Fruit fly (Drosophila melanogaster) whole organism, prepupa: ENCODE data around the gene CG6125.

ENCODE experiments used
- CG10669 ChIP-seq: fragments of 200-800 bp; sonication (Bioruptor generic); optimal IDR thresholded peaks from 3 replicates; lab custom pipeline; 2018; ENCODE audit warnings: missing biosample characterization, mild to moderate bottlenecking, missing genetic modification characterization, moderate library complexity
- CG3032 ChIP-seq: fragments of 200-800 bp; optimal IDR thresholded peaks from 2 replicates; lab custom pipeline; 2019; ENCODE audit warnings: missing biosample characterization, mild to moderate bottlenecking, missing genetic modification characterization, moderate library complexity
- CG31627 ChIP-seq: fragments of 200-800 bp; sonication (Bioruptor generic); optimal IDR thresholded peaks from 3 replicates; lab custom pipeline; 2016; ENCODE audit warnings: missing biosample characterization, missing genetic modification characterization
- CG34406 ChIP-seq: fragments of 200-800 bp; sonication (Bioruptor generic); optimal IDR thresholded peaks from 3 replicates; lab custom pipeline; 2016; ENCODE audit warnings: missing biosample characterization, missing genetic modification characterization
- CG3919 ChIP-seq: fragments of 200-800 bp; sonication (Bioruptor generic); optimal IDR thresholded peaks from 3 replicates; lab custom pipeline; 2016; ENCODE audit warnings: missing biosample characterization, missing genetic modification characterization
- CG4318 ChIP-seq: fragments of 200-800 bp; sonication (Bioruptor generic); optimal IDR thresholded peaks from 3 replicates; lab custom pipeline; 2017; ENCODE audit warnings: missing biosample characterization, mild to moderate bottlenecking, missing genetic modification characterization
- CG6163 ChIP-seq: fragments of 200-800 bp; sonication (Bioruptor generic); IDR thresholded peaks from 3 replicates; pipeline ENCODE4 v1.3.6; 2022; ENCODE audit warnings: missing biosample characterization, missing genetic modification characterization
- CG6792 ChIP-seq: fragments of 200-800 bp; sonication (Bioruptor generic); optimal IDR thresholded peaks from 3 replicates; lab custom pipeline; 2016; ENCODE audit warnings: missing biosample characterization, missing genetic modification characterization
- CG6854 ChIP-seq: fragments of 200-800 bp; sonication (Bioruptor generic); optimal IDR thresholded peaks from 2 replicates; lab custom pipeline; 2017; ENCODE audit warnings: missing biosample characterization, mild to moderate bottlenecking, missing genetic modification characterization
- CG7368 ChIP-seq: fragments of 200-800 bp; sonication (Bioruptor generic); optimal IDR thresholded peaks from 3 replicates; lab custom pipeline; 2016; ENCODE audit warnings: missing biosample characterization, missing genetic modification characterization
- CG8119 ChIP-seq: fragments of 200-800 bp; sonication (Bioruptor generic); IDR thresholded peaks from 3 replicates; pipeline ENCODE4 v1.3.6; 2022; ENCODE audit warnings: missing biosample characterization, missing genetic modification characterization
- CG8319 ChIP-seq: fragments of 200-800 bp; sonication (Bioruptor generic); optimal IDR thresholded peaks from 3 replicates; lab custom pipeline; 2016; ENCODE audit warnings: missing biosample characterization, missing genetic modification characterization
- Eip75B ChIP-seq: fragments of 200-800 bp; sonication (Bioruptor generic); optimal IDR thresholded peaks from 3 replicates; lab custom pipeline; 2016; ENCODE audit warnings: missing biosample characterization, missing genetic modification characterization
- Eip78C ChIP-seq: fragments of 200-800 bp; sonication (Bioruptor generic); peaks from one replicate; lab custom pipeline; 2016; ENCODE audit warnings: missing biosample characterization, missing genetic modification characterization
- Ets21C ChIP-seq: fragments of 200-800 bp; sonication (Bioruptor generic); optimal IDR thresholded peaks from 3 replicates; lab custom pipeline; 2016; ENCODE audit warnings: missing biosample characterization, missing genetic modification characterization
- Hr38 ChIP-seq: sonication (Bioruptor generic); optimal IDR thresholded peaks from 2 replicates; lab custom pipeline; 2016; ENCODE audit warnings: missing biosample characterization, missing genetic modification characterization
- Hr39 ChIP-seq: fragments of 200-800 bp; sonication (Bioruptor generic); optimal IDR thresholded peaks from 2 replicates; lab custom pipeline; 2016; ENCODE audit warnings: missing biosample characterization, missing genetic modification characterization
- Hr4 ChIP-seq: fragments of 200-800 bp; sonication (Bioruptor generic); optimal IDR thresholded peaks from 3 replicates; lab custom pipeline; 2016; ENCODE audit warnings: missing biosample characterization, missing genetic modification characterization
- Lpt ChIP-seq: fragments of 200-800 bp; sonication (Bioruptor generic); optimal IDR thresholded peaks from 3 replicates; lab custom pipeline; 2016; ENCODE audit warnings: missing biosample characterization, missing genetic modification characterization
- Met ChIP-seq: fragments of 200-800 bp; sonication (Bioruptor generic); optimal IDR thresholded peaks from 3 replicates; lab custom pipeline; 2016; ENCODE audit warnings: missing biosample characterization, missing genetic modification characterization
- OdsH ChIP-seq: fragments of 200-800 bp; sonication (Bioruptor generic); optimal IDR thresholded peaks from 3 replicates; lab custom pipeline; 2016; ENCODE audit warnings: missing biosample characterization, missing genetic modification characterization
- Smox ChIP-seq: fragments of 200-800 bp; sonication (Bioruptor generic); optimal IDR thresholded peaks from 3 replicates; lab custom pipeline; 2016; ENCODE audit warnings: missing biosample characterization, missing genetic modification characterization
- Sox14 ChIP-seq: fragments of 200-800 bp; sonication (Bioruptor generic); optimal IDR thresholded peaks from 3 replicates; lab custom pipeline; 2016; ENCODE audit warnings: missing biosample characterization, missing genetic modification characterization
- achi ChIP-seq: fragments of 200-800 bp; sonication (Bioruptor generic); optimal IDR thresholded peaks from 3 replicates; lab custom pipeline; 2016; ENCODE audit warnings: missing biosample characterization, missing genetic modification characterization
- cyc ChIP-seq: fragments of 200-800 bp; sonication (Bioruptor generic); optimal IDR thresholded peaks from 3 replicates; lab custom pipeline; 2016; ENCODE audit warnings: missing biosample characterization, missing genetic modification characterization
- dac ChIP-seq: fragments of 200-800 bp; sonication (Bioruptor generic); optimal IDR thresholded peaks from 2 replicates; lab custom pipeline; 2017; ENCODE audit warnings: missing biosample characterization, mild to moderate bottlenecking, missing genetic modification characterization
- esn ChIP-seq: fragments of 200-800 bp; sonication (Bioruptor generic); optimal IDR thresholded peaks from 2 replicates; lab custom pipeline; 2016; ENCODE audit warnings: missing biosample characterization, mild to moderate bottlenecking, missing genetic modification characterization, moderate library complexity
- fd59A ChIP-seq: fragments of 200-800 bp; sonication (Bioruptor generic); optimal IDR thresholded peaks from 2 replicates; lab custom pipeline; 2017; ENCODE audit warnings: missing biosample characterization, mild to moderate bottlenecking, missing genetic modification characterization, missing genetic modification reagents
- fd85E ChIP-seq: fragments of 200-800 bp; sonication (Bioruptor generic); optimal IDR thresholded peaks from 3 replicates; lab custom pipeline; 2016; ENCODE audit warnings: missing biosample characterization, missing genetic modification characterization
- fkh ChIP-seq: fragments of 200-800 bp; sonication (Bioruptor generic); optimal IDR thresholded peaks from 3 replicates; lab custom pipeline; 2017; ENCODE audit warnings: missing biosample characterization, mild to moderate bottlenecking, missing genetic modification characterization, moderate library complexity
- lz ChIP-seq: fragments of 200-800 bp; sonication (Bioruptor generic); optimal IDR thresholded peaks from 3 replicates; lab custom pipeline; 2016; ENCODE audit warnings: missing biosample characterization, missing genetic modification characterization
- pdm3 ChIP-seq: fragments of 200-800 bp; sonication (Bioruptor generic); optimal IDR thresholded peaks from 3 replicates; lab custom pipeline; 2016; ENCODE audit warnings: missing biosample characterization, missing genetic modification characterization
- spab ChIP-seq: fragments of 200-800 bp; sonication (Bioruptor generic); optimal IDR thresholded peaks from 2 replicates; lab custom pipeline; 2017; ENCODE audit warnings: missing biosample characterization, mild to moderate bottlenecking, missing genetic modification characterization, missing genetic modification reagents
- ss ChIP-seq, 2 experiments: fragments of 200-800 bp; sonication (Bioruptor generic); optimal IDR thresholded peaks; 2 replicates in 1 of 2; 3 replicates in 1 of 2; lab custom pipeline; 2017 to 2018; ENCODE audit warnings: mild to moderate bottlenecking in 2 of 2, missing biosample characterization in 2 of 2, missing genetic modification characterization in 2 of 2, moderate library complexity in 1 of 2
- svp ChIP-seq: fragments of 200-800 bp; sonication (Bioruptor generic); peaks from one replicate; lab custom pipeline; 2016; ENCODE audit warnings: missing biosample characterization, missing genetic modification characterization
- topi ChIP-seq: fragments of 200-800 bp; sonication (Bioruptor generic); optimal IDR thresholded peaks from 3 replicates; lab custom pipeline; 2016; ENCODE audit warnings: missing biosample characterization, missing genetic modification characterization
- vri ChIP-seq: fragments of 200-800 bp; sonication (Bioruptor generic); optimal IDR thresholded peaks from 3 replicates; lab custom pipeline; 2016; ENCODE audit warnings: missing biosample characterization, mild to moderate bottlenecking, missing genetic modification characterization

CG6125 gene

dm6 chr3R:15409110-15409771 lies 2.4 kb upstream of the CG6125 start (continued):
- TF ChIP-seq Hr4 (GFP tag; lab: Kevin White, UChicago), result peak; percentile 38
- peak; percentile 43; the same call in 2 of the 3 replicates for TF ChIP-seq CG6163 (GFP tag; lab: Robert Waterston, UW)
- peak; percentile 37 for TF ChIP-seq Lpt (GFP tag; lab: Kevin White, UChicago)

- no peak for TF ChIP-seq ss (GFP tag; optimal IDR thresholded peaks at IDR 0.05; lab: Kevin White, UChicago)
- TF ChIP-seq Smox (GFP tag; lab: Kevin White, UChicago), result peak; percentile 32
- TF ChIP-seq fkh (GFP tag; lab: Kevin White, UChicago), result peak; percentile 59
- peak; percentile 13 for TF ChIP-seq CG7368 (GFP tag; lab: Kevin White, UChicago)
- TF ChIP-seq CG10669 (GFP tag; lab: Kevin White, UChicago), result no peak
- peak; percentile 18 for TF ChIP-seq topi (GFP tag; lab: Kevin White, UChicago)
- peak; percentile 15 for TF ChIP-seq Eip75B (GFP tag; lab: Kevin White, UChicago)
- no peak for TF ChIP-seq CG3032 (tag; lab: Kevin White, UChicago)
- TF ChIP-seq CG8319, result no peak
- peak; percentile 32 for TF ChIP-seq OdsH (GFP tag; lab: Kevin White, UChicago)
- peak; percentile 36 for TF ChIP-seq esn (GFP tag; lab: Kevin White, UChicago)
- TF ChIP-seq vri (GFP tag; lab: Kevin White, UChicago), result no peak
- no peak for TF ChIP-seq spab (GFP tag; lab: Kevin White, UChicago)
- no peak for TF ChIP-seq fd85E (GFP tag; lab: Kevin White, UChicago)
- TF ChIP-seq CG6854 (GFP tag; lab: Kevin White, UChicago), result no peak
- peak; percentile 5 for TF ChIP-seq CG6792 (GFP tag; lab: Kevin White, UChicago)
- TF ChIP-seq Eip78C (GFP tag; lab: Kevin White, UChicago), result peak; percentile 79
- TF ChIP-seq cyc, result peak; percentile 18
- TF ChIP-seq Hr39 (GFP tag; lab: Kevin White, UChicago), result peak; percentile 40
- TF ChIP-seq CG34406 (GFP tag; lab: Kevin White, UChicago), result no peak
- TF ChIP-seq lz, result peak; percentile 38
- TF ChIP-seq svp, result peak; percentile 63
- TF ChIP-seq Hr38 (GFP tag; lab: Kevin White, UChicago), result no peak
- TF ChIP-seq CG31627 (GFP tag; lab: Kevin White, UChicago), result peak; percentile 27
- TF ChIP-seq CG3919, result peak; percentile 1
- peak; percentile 22 for TF ChIP-seq achi
- TF ChIP-seq pdm3 (GFP tag; lab: Kevin White, UChicago), result peak; percentile 15
- TF ChIP-seq Met, result peak; percentile 2
- TF ChIP-seq Sox14 (GFP tag; lab: Kevin White, UChicago), result peak; percentile 33
- peak; percentile 3 for TF ChIP-seq Ets21C
- TF ChIP-seq CG4318, result no peak
Observed at dm6 chr3R:15408131-15408731, 1.4 kb upstream of the CG6125 start, which contains the start of gene Atx2. Gene Atx2 (plus strand): TSS chr3R:15408423.

dm6 chr3R:15406393-15406792 lies 477 bp downstream of the CG6125 start:
- TF ChIP-seq Sox14 (GFP tag; lab: Kevin White, UChicago) (no peak), CG6854 (GFP tag; lab: Kevin White, UChicago) (no peak), Eip78C (GFP tag; lab: Kevin White, UChicago) (no peak), CG3032 (tag; lab: Kevin White, UChicago) (no peak), fd59A (no peak), ss (GFP tag; optimal IDR thresholded peaks at IDR 0.05; lab: Kevin White, UChicago) (no peak), dac (no peak), CG31627 (GFP tag; lab: Kevin White, UChicago) (no peak), esn (GFP tag; lab: Kevin White, UChicago) (no peak), CG8119 (GFP tag; lab: Robert Waterston, UW) (no peak), vri (GFP tag; lab: Kevin White, UChicago) (no peak), Hr38 (GFP tag; lab: Kevin White, UChicago) (no peak), fkh (GFP tag; lab: Kevin White, UChicago) (no peak), CG34406 (GFP tag; lab: Kevin White, UChicago) (no peak)
